Fruit fly (Drosophila melanogaster): Measurements from ENCODE around the gene Pxd.
"Not testable (repeated sequence)": the region's sequence is repeated elsewhere in the genome, so short reads cannot be mapped to it uniquely, and the experiment has no call there.

Pxd gene

DNA sequence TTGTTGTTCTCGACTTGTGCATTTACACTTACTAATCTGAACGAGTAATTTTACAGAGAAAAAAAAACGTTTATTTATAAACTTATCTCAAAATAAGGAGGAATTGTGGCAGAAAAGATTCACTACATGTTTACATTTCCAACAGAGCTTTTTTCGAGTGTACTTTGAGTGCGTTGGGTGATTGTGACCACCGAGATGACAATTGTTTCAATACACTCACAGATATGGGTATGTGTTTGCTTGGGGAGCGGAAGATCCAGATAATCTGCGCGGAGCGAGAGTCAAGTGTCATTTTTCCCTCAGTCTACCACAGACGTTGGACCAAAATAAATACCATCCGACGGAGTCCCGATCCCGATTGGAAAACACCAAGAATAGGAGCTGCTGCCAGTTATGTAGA is 25.9 kb upstream of the Pxd start, which contains the start of gene MESK4:
Gene MESK4, plus strand, starts transcription at position 301 of the 400 bp plus-strand sequence.
- TF ChIP-seq CG16779 (tag; optimal IDR thresholded peaks at IDR 0.05); CG11902 (GFP tag; optimal IDR thresholded peaks at IDR 0.05); CG8119 (GFP tag; IDR thresholded peaks at IDR 0.05): not testable (repeated sequence)

dm6 chr3R:16991781-16992180 is 22.6 kb upstream of the Pxd start, which contains the start of gene EMC2B:
TSS of gene EMC2B (minus strand) at chr3R:16991878.
- TF ChIP-seq CG10631 (GFP tag; optimal IDR thresholded peaks at IDR 0.05) (peak; percentile 33), Hr38 (GFP tag; optimal IDR thresholded peaks at IDR 0.05) (no peak), Blimp-1 (GFP tag; optimal IDR thresholded peaks at IDR 0.05) (no peak), spab (GFP tag; optimal IDR thresholded peaks at IDR 0.05) (no peak), esn (GFP tag; optimal IDR thresholded peaks at IDR 0.05) (peak; percentile 58), ss (GFP tag; optimal IDR thresholded peaks at IDR 0.05) (no peak), Hr39 (GFP tag; optimal IDR thresholded peaks at IDR 0.05) (peak; percentile 60), Sox14 (GFP tag; optimal IDR thresholded peaks at IDR 0.05) (peak; percentile 46), fd59A (GFP tag; optimal IDR thresholded peaks at IDR 0.05) (no peak), net (GFP tag; optimal IDR thresholded peaks at IDR 0.05) (no peak), CG11294 (GFP tag; IDR thresholded peaks at IDR 0.05) (no peak), fd85E (GFP tag; optimal IDR thresholded peaks at IDR 0.05) (no peak), CG8119 (GFP tag; IDR thresholded peaks at IDR 0.05) (no peak), acj6 (GFP tag; optimal IDR thresholded peaks at IDR 0.05) (peak; percentile 21), svp (GFP tag) (peak; percentile 20), CG34406 (GFP tag; optimal IDR thresholded peaks at IDR 0.05) (no peak), dac (GFP tag; optimal IDR thresholded peaks at IDR 0.05) (no peak), salr (GFP tag; optimal IDR thresholded peaks at IDR 0.05) (no peak), vri (GFP tag; optimal IDR thresholded peaks at IDR 0.05) (no peak), lz (GFP tag; optimal IDR thresholded peaks at IDR 0.05) (peak; percentile 63), pdm3 (GFP tag; optimal IDR thresholded peaks at IDR 0.05) (no peak), Hr4 (GFP tag; optimal IDR thresholded peaks at IDR 0.05) (peak; percentile 57), Met (GFP tag; optimal IDR thresholded peaks at IDR 0.05) (no peak), achi (GFP tag; optimal IDR thresholded peaks at IDR 0.05) (peak; percentile 24), CG6792 (GFP tag; optimal IDR thresholded peaks at IDR 0.05) (peak; percentile 4), CG8632 (GFP tag; optimal IDR thresholded peaks at IDR 0.05) (no peak), CG3032 (tag; optimal IDR thresholded peaks at IDR 0.05) (peak; percentile 47), Ets96B (tag; optimal IDR thresholded peaks at IDR 0.05) (no peak), CG32006 (GFP tag; optimal IDR thresholded peaks at IDR 0.05) (no peak), Sox102F (GFP tag; optimal IDR thresholded peaks at IDR 0.05) (peak; percentile 47), CG11762 (GFP tag; optimal IDR thresholded peaks at IDR 0.05; ENCODE audit: insufficient read depth) (no peak), CG31627 (GFP tag; optimal IDR thresholded peaks at IDR 0.05) (peak; percentile 52), CG6276 (GFP tag; optimal IDR thresholded peaks at IDR 0.05) (no peak), OdsH (GFP tag; optimal IDR thresholded peaks at IDR 0.05) (no peak), eg (GFP tag; IDR thresholded peaks at IDR 0.05) (no peak), CG11902 (GFP tag; optimal IDR thresholded peaks at IDR 0.05) (peak; percentile 15), CG9139 (GFP tag; optimal IDR thresholded peaks at IDR 0.05) (no peak), Gug (GFP tag; IDR thresholded peaks at IDR 0.05) (no peak), CG6808 (GFP tag; optimal IDR thresholded peaks at IDR 0.05) (no peak), Sox15 (GFP tag; optimal IDR thresholded peaks at IDR 0.05) (no peak), Smox (GFP tag; optimal IDR thresholded peaks at IDR 0.05) (no peak), CG6854 (GFP tag; optimal IDR thresholded peaks at IDR 0.05) (peak; percentile 8), CG16779 (tag; optimal IDR thresholded peaks at IDR 0.05) (no peak), CG1621 (tag; optimal IDR thresholded peaks at IDR 0.05) (peak; percentile 41), cyc (GFP tag; optimal IDR thresholded peaks at IDR 0.05) (peak; percentile 36), dsx (GFP tag; optimal IDR thresholded peaks at IDR 0.05; ENCODE audit: poor library complexity, severe bottlenecking) (no peak), Lpt (GFP tag; optimal IDR thresholded peaks at IDR 0.05) (no peak), CG8319 (GFP tag; optimal IDR thresholded peaks at IDR 0.05) (peak; percentile 24), CG10669 (GFP tag; optimal IDR thresholded peaks at IDR 0.05) (no peak), Ets21C (GFP tag; optimal IDR thresholded peaks at IDR 0.05) (peak; percentile 63)
